Fruit fly (Drosophila melanogaster): Measurements from ENCODE around the gene IFT46.

The IFT46 gene

dm6 chr2L:18658108-18658507, 42.2 kb upstream of the IFT46 start (continued):
- no peak for TF ChIP-seq tgo (GFP tag; IDR thresholded peaks at IDR 0.05)
- TF ChIP-seq CG6175 (GFP tag; IDR thresholded peaks at IDR 0.05) = no peak
- TF ChIP-seq knrl (GFP tag; IDR thresholded peaks at IDR 0.05; ENCODE audit: partially characterized antibody) = no peak
- TF ChIP-seq Sry-δ (GFP tag; optimal IDR thresholded peaks at IDR 0.05) = no peak
- no peak for TF ChIP-seq sr (GFP tag; IDR thresholded peaks at IDR 0.05)
- TF ChIP-seq h (optimal IDR thresholded peaks at IDR 0.05) = no peak
- TF ChIP-seq tup (GFP tag; optimal IDR thresholded peaks at IDR 0.05) = no peak
- TF ChIP-seq esg (GFP tag; conservative IDR thresholded peaks at IDR 0.05) = no peak
- peak; percentile 52 for TF ChIP-seq CG7556 (GFP tag; optimal IDR thresholded peaks at IDR 0.05)
- no peak for TF ChIP-seq ewg (GFP tag; optimal IDR thresholded peaks at IDR 0.05)
- TF ChIP-seq ttk (GFP tag; IDR thresholded peaks at IDR 0.05) = no peak
- no peak for TF ChIP-seq mirr (GFP tag; optimal IDR thresholded peaks at IDR 0.05)
- TF ChIP-seq CG12744 (GFP tag; optimal IDR thresholded peaks at IDR 0.05) = no peak
- peak; percentile 51; the same call in 1 of the 2 replicates for TF ChIP-seq Ada2b (GFP tag; IDR thresholded peaks at IDR 0.05)
- no peak for TF ChIP-seq Nf-YB (GFP tag; optimal IDR thresholded peaks at IDR 0.05)
- no peak for TF ChIP-seq Drgx (GFP tag; IDR thresholded peaks at IDR 0.05)
- no peak for TF ChIP-seq CG9797 (GFP tag; optimal IDR thresholded peaks at IDR 0.05)
- TF ChIP-seq CG30020 (tag; optimal IDR thresholded peaks at IDR 0.05) = no peak
- no peak for TF ChIP-seq CG16863 (GFP tag; optimal IDR thresholded peaks at IDR 0.05)
- TF ChIP-seq inv (GFP tag; IDR thresholded peaks at IDR 0.05; ENCODE audit: partially characterized antibody) = no peak
- no peak for TF ChIP-seq Poxn (GFP tag; IDR thresholded peaks at IDR 0.05)
- no peak for TF ChIP-seq CG9609 (GFP tag; optimal IDR thresholded peaks at IDR 0.05)
- TF ChIP-seq CG13424 (tag; optimal IDR thresholded peaks at IDR 0.05) = peak; percentile 13
- TF ChIP-seq bsh (GFP tag; optimal IDR thresholded peaks at IDR 0.05) = no peak
- no peak for TF ChIP-seq otp (GFP tag; IDR thresholded peaks at IDR 0.05)
- TF ChIP-seq CG12942 (GFP tag; optimal IDR thresholded peaks at IDR 0.05) = no peak
- no peak for TF ChIP-seq CG9876 (GFP tag; optimal IDR thresholded peaks at IDR 0.05)
- no peak for TF ChIP-seq Atf3 (GFP tag; optimal IDR thresholded peaks at IDR 0.05)
- no peak for TF ChIP-seq pros (GFP tag; optimal IDR thresholded peaks at IDR 0.05)
- TF ChIP-seq Bgb (GFP tag; IDR thresholded peaks at IDR 0.05; ENCODE audit: partially characterized antibody) = no peak
- TF ChIP-seq CG4404 (GFP tag; IDR thresholded peaks at IDR 0.05) = no peak
- TF ChIP-seq nerfin-1 (tag; optimal IDR thresholded peaks at IDR 0.05) = no peak
- TF ChIP-seq Aef1 (GFP tag; IDR thresholded peaks at IDR 0.05) = no peak
- no peak for TF ChIP-seq CG17568 (GFP tag; optimal IDR thresholded peaks at IDR 0.05)
- TF ChIP-seq YL-1 (GFP tag; optimal IDR thresholded peaks at IDR 0.05) = no peak
- peak; percentile 4 for TF ChIP-seq CG12104 (GFP tag; optimal IDR thresholded peaks at IDR 0.05)
- no peak for TF ChIP-seq Hmx (GFP tag; optimal IDR thresholded peaks at IDR 0.05)
- TF ChIP-seq ems (GFP tag; optimal IDR thresholded peaks at IDR 0.05) = no peak
- no peak for TF ChIP-seq aop (GFP tag; IDR thresholded peaks at IDR 0.05)
- TF ChIP-seq CG10462 (GFP tag; optimal IDR thresholded peaks at IDR 0.05) = no peak
- no peak for TF ChIP-seq Lpt (GFP tag; optimal IDR thresholded peaks at IDR 0.05)
- no peak for TF ChIP-seq CG17328 (GFP tag; IDR thresholded peaks at IDR 0.05)
- TF ChIP-seq pzg (GFP tag; optimal IDR thresholded peaks at IDR 0.05) = no peak
- no peak for TF ChIP-seq zen (tag; optimal IDR thresholded peaks at IDR 0.05)
- no peak for TF ChIP-seq PHDP (tag; optimal IDR thresholded peaks at IDR 0.05)
- no peak for TF ChIP-seq sima (GFP tag; optimal IDR thresholded peaks at IDR 0.05)
- TF ChIP-seq CG15479 (GFP tag; optimal IDR thresholded peaks at IDR 0.05) = no peak
- TF ChIP-seq CG13775 (GFP tag; optimal IDR thresholded peaks at IDR 0.05) = no peak
- no peak for TF ChIP-seq toy (GFP tag; IDR thresholded peaks at IDR 0.05)
- no peak for TF ChIP-seq crol (GFP tag; IDR thresholded peaks at IDR 0.05)
- no peak for TF ChIP-seq E2f2 (GFP tag; IDR thresholded peaks at IDR 0.05)
- TF ChIP-seq ham (GFP tag; IDR thresholded peaks at IDR 0.05) = no peak
- TF ChIP-seq Mes4 (GFP tag; optimal IDR thresholded peaks at IDR 0.05) = no peak
